Fruit fly (Drosophila melanogaster) whole organism, embryonic: ENCODE data around the gene CG15728.
A peak's percentile ranks its signal among the peaks of the same experiment; 100 is the strongest.

Experiments used
- CG12744 ChIP-seq: fragments of 200-800 bp; sonication (Bioruptor generic); optimal IDR thresholded peaks from 2 replicates; lab custom pipeline; 2016; ENCODE audit warnings: missing biosample characterization, missing genetic modification characterization
- CG13775 ChIP-seq: fragments of 200-800 bp; sonication (Bioruptor generic); optimal IDR thresholded peaks from 3 replicates; lab custom pipeline; 2017; ENCODE audit warnings: missing biosample characterization, mild to moderate bottlenecking, missing genetic modification characterization
- Dek ChIP-seq: fragments of 200-800 bp; sonication (Bioruptor generic); optimal IDR thresholded peaks from 3 replicates; lab custom pipeline; 2019; ENCODE audit warnings: missing biosample characterization, mild to moderate bottlenecking, missing genetic modification characterization, moderate library complexity
- ab ChIP-seq: fragments of 200-800 bp; sonication (Bioruptor generic); optimal IDR thresholded peaks from 2 replicates; lab custom pipeline; 2016; ENCODE audit warnings: missing biosample characterization, missing genetic modification characterization
- lbe ChIP-seq: fragments of 200-800 bp; sonication (Bioruptor generic); optimal IDR thresholded peaks from 2 replicates; lab custom pipeline; 2016; ENCODE audit warnings: missing biosample characterization, mild to moderate bottlenecking, missing genetic modification characterization
- pita ChIP-seq: fragments of 200-800 bp; sonication (Bioruptor generic); optimal IDR thresholded peaks from 2 replicates; lab custom pipeline; 2017; ENCODE audit warnings: missing biosample characterization, mild to moderate bottlenecking, missing genetic modification characterization

DNA sequence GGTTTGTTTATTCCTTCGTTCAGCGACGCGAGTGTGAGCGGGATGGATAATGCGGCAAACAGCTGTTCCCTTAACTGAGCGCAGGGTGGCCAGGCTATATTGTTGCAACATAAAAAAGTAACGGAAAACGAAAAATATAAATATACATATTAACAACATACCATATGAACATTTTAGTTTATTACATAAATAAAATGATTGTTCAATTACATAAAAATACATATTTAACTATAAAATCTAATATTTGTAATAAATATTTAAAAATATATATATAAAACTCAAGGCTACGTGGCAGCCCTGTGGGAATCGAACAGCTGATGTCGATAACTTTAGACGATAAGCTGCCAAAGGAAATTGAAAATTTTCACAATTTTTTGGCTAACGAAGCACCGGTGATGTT, 5.5 kb downstream of the CG15728 start, which contains the start of the genes Aven and CG2540:
- peak; percentile 67 for TF ChIP-seq lbe (GFP tag; lab: Kevin White, UChicago)
- TF ChIP-seq Dek (tag; lab: Kevin White, UChicago), result peak; percentile 78
- no peak for TF ChIP-seq ab (GFP tag; lab: Kevin White, UChicago)
- no peak for TF ChIP-seq pita (GFP tag; lab: Kevin White, UChicago)
- TF ChIP-seq CG13775 (GFP tag; lab: Kevin White, UChicago), result peak; percentile 89
- no peak for TF ChIP-seq CG12744 (GFP tag; lab: Kevin White, UChicago)
